Worm (Caenorhabditis elegans) whole organism, early embryonic: ENCODE measurements around the gene nfya-1.

Source experiments
- ama-1 ChIP-seq: fragments of 150-350 bp; optimal IDR thresholded peaks from 2 replicates; lab custom pipeline; 2014
- ets-7 ChIP-seq: sonication (generic microtip); optimal IDR thresholded peaks from 2 replicates; lab custom pipeline; 2016; ENCODE audit warnings: missing genotype, missing genetic modification characterization, missing compliant biosample characterization

ce11 chrX:11968024-11968598, 21.5 kb upstream of the nfya-1 start:
- TF ChIP-seq ama-1 (no peak), ets-7 (tag; lab: Kevin White, UChicago) (no peak)
